Fruit fly (Drosophila melanogaster) whole organism, embryonic: Measurements from ENCODE around the gene CG11350.

Experiments
- ATbp ChIP-seq: fragments of 200-800 bp; sonication (Bioruptor generic); optimal IDR thresholded peaks from 2 replicates; lab custom pipeline; 2017; ENCODE audit warnings: missing biosample characterization, mild to moderate bottlenecking, missing genetic modification characterization, missing genetic modification reagents
- Atf3 ChIP-seq: fragments of 200-800 bp; sonication (Bioruptor generic); optimal IDR thresholded peaks from 3 replicates; lab custom pipeline; 2016; ENCODE audit warnings: missing biosample characterization, missing genetic modification characterization
- CG10209 ChIP-seq: fragments of 200-800 bp; sonication (Bioruptor generic); optimal IDR thresholded peaks from 3 replicates; lab custom pipeline; 2017; ENCODE audit warnings: missing biosample characterization, mild to moderate bottlenecking, missing genetic modification characterization, missing genetic modification reagents
- CG13296 ChIP-seq: fragments of 200-800 bp; sonication (Bioruptor generic); optimal IDR thresholded peaks from 3 replicates; lab custom pipeline; 2018; ENCODE audit warnings: missing biosample characterization, mild to moderate bottlenecking, missing genetic modification characterization
- CG15011 ChIP-seq: fragments of 200-800 bp; sonication (Bioruptor generic); optimal IDR thresholded peaks from 3 replicates; lab custom pipeline; 2018; ENCODE audit warnings: missing biosample characterization, mild to moderate bottlenecking, missing genetic modification characterization
- CG15514 ChIP-seq: fragments of 200-800 bp; sonication (Bioruptor generic); optimal IDR thresholded peaks from 3 replicates; lab custom pipeline; 2017; ENCODE audit warnings: missing biosample characterization, missing genetic modification characterization, mild to moderate bottlenecking, moderate library complexity, missing genetic modification reagents
- CG15601 ChIP-seq: fragments of 200-800 bp; sonication (Bioruptor generic); optimal IDR thresholded peaks from 3 replicates; lab custom pipeline; 2019; ENCODE audit warnings: missing biosample characterization, mild to moderate bottlenecking, missing genetic modification characterization, moderate library complexity
- CG1602 ChIP-seq: fragments of 200-800 bp; sonication (Bioruptor generic); optimal IDR thresholded peaks from 3 replicates; lab custom pipeline; 2016; ENCODE audit warnings: missing biosample characterization, missing genetic modification characterization
- CG1603 ChIP-seq: fragments of 200-800 bp; sonication (Bioruptor generic); optimal IDR thresholded peaks from 2 replicates; lab custom pipeline; 2019; ENCODE audit warnings: missing biosample characterization, mild to moderate bottlenecking, missing genetic modification characterization, moderate library complexity
- CG1647 ChIP-seq: fragments of 200-800 bp; sonication (Bioruptor generic); optimal IDR thresholded peaks from 3 replicates; lab custom pipeline; 2016; ENCODE audit warnings: missing biosample characterization, missing genetic modification characterization
- CG16815 ChIP-seq: fragments of 200-800 bp; sonication (Bioruptor generic); optimal IDR thresholded peaks from 3 replicates; lab custom pipeline; 2017; ENCODE audit warnings: missing biosample characterization, mild to moderate bottlenecking, missing genetic modification characterization
- CG17328 ChIP-seq: fragments of 200-800 bp; sonication (Bioruptor generic); IDR thresholded peaks from 2 replicates; pipeline ENCODE4 v1.3.6; 2022; ENCODE audit warnings: missing biosample characterization, missing genetic modification characterization
- CG18476 ChIP-seq: fragments of 200-800 bp; sonication (Bioruptor generic); optimal IDR thresholded peaks from 2 replicates; lab custom pipeline; 2016; ENCODE audit warnings: missing biosample characterization, mild to moderate bottlenecking, missing genetic modification characterization
- CG2129 ChIP-seq: fragments of 200-800 bp; sonication (Bioruptor generic); IDR thresholded peaks from 2 replicates; pipeline ENCODE4 v1.3.6; 2022; ENCODE audit warnings: missing biosample characterization, missing genetic modification characterization; ENCODE audit not compliant: partially characterized antibody
- CG30020 ChIP-seq: fragments of 200-800 bp; optimal IDR thresholded peaks from 2 replicates; lab custom pipeline; 2019; ENCODE audit warnings: missing biosample characterization, mild to moderate bottlenecking, missing genetic modification characterization, moderate library complexity
- CG43689 ChIP-seq: fragments of 200-800 bp; sonication (Bioruptor generic); IDR thresholded peaks from 2 replicates; pipeline ENCODE4 v1.3.6; 2022; ENCODE audit warnings: missing biosample characterization, missing genetic modification characterization
- CG5245 ChIP-seq: fragments of 200-800 bp; sonication (Bioruptor generic); optimal IDR thresholded peaks from 3 replicates; lab custom pipeline; 2016; ENCODE audit warnings: missing biosample characterization, missing genetic modification characterization
- CG6175 ChIP-seq: fragments of 200-800 bp; sonication (Bioruptor generic); IDR thresholded peaks from 3 replicates; pipeline ENCODE4 v1.3.6; 2022; ENCODE audit warnings: missing biosample characterization, missing genetic modification characterization
- CG7271 ChIP-seq: fragments of 200-800 bp; sonication (Bioruptor generic); optimal IDR thresholded peaks from 2 replicates; lab custom pipeline; 2018; ENCODE audit warnings: missing biosample characterization, mild to moderate bottlenecking, missing genetic modification characterization, moderate library complexity
- CG7987 ChIP-seq: fragments of 200-800 bp; sonication (Bioruptor generic); optimal IDR thresholded peaks from 2 replicates; lab custom pipeline; 2018; ENCODE audit warnings: missing biosample characterization, mild to moderate bottlenecking, missing genetic modification characterization, moderate library complexity
- CG8089 ChIP-seq: fragments of 200-800 bp; sonication (Bioruptor generic); optimal IDR thresholded peaks from 3 replicates; lab custom pipeline; 2016; ENCODE audit warnings: missing biosample characterization, missing genetic modification characterization
- CG8924 ChIP-seq: fragments of 200-800 bp; optimal IDR thresholded peaks from 3 replicates; lab custom pipeline; 2019; ENCODE audit warnings: missing biosample characterization, mild to moderate bottlenecking, missing genetic modification characterization, moderate library complexity
- CoRest ChIP-seq: fragments of 200-800 bp; sonication (Bioruptor generic); optimal IDR thresholded peaks from 3 replicates; lab custom pipeline; 2018; ENCODE audit warnings: missing biosample characterization, mild to moderate bottlenecking, missing genetic modification characterization, moderate library complexity
- Dad ChIP-seq: fragments of 200-800 bp; sonication (Bioruptor generic); optimal IDR thresholded peaks from 3 replicates; lab custom pipeline; 2016; ENCODE audit warnings: missing biosample characterization, missing genetic modification characterization
- Doc2 ChIP-seq: fragments of 200-800 bp; sonication (Bioruptor generic); IDR thresholded peaks from 2 replicates; pipeline ENCODE4 v1.3.6; 2022; ENCODE audit warnings: missing biosample characterization, missing genetic modification characterization
- Doc3 ChIP-seq: fragments of 200-800 bp; sonication (Bioruptor generic); IDR thresholded peaks from 3 replicates; pipeline ENCODE4 v1.3.6; 2022; ENCODE audit warnings: missing biosample characterization, missing genetic modification characterization; ENCODE audit not compliant: partially characterized antibody
- Elba2 ChIP-seq: fragments of 200-800 bp; sonication (Bioruptor generic); optimal IDR thresholded peaks from 3 replicates; lab custom pipeline; 2016; ENCODE audit warnings: missing biosample characterization, missing genetic modification characterization
- HHEX ChIP-seq: fragments of 200-800 bp; sonication (Bioruptor generic); optimal IDR thresholded peaks from 3 replicates; lab custom pipeline; 2017; ENCODE audit warnings: missing biosample characterization, mild to moderate bottlenecking, missing genetic modification characterization, missing genetic modification reagents
- Hsf ChIP-seq: fragments of 200-800 bp; sonication (Bioruptor generic); optimal IDR thresholded peaks from 3 replicates; lab custom pipeline; 2016; ENCODE audit warnings: missing biosample characterization, missing genetic modification characterization
- Ptx1 ChIP-seq: fragments of 200-800 bp; sonication (Bioruptor generic); IDR thresholded peaks from 2 replicates; pipeline ENCODE4 v1.3.6; 2022; ENCODE audit warnings: missing biosample characterization, missing genetic modification characterization
- Scr ChIP-seq: fragments of 200-800 bp; sonication (Bioruptor generic); IDR thresholded peaks from 2 replicates; pipeline ENCODE4 v1.3.6; 2022; ENCODE audit warnings: missing biosample characterization, missing genetic modification characterization; ENCODE audit not compliant: partially characterized antibody
- Stat92E ChIP-seq, 3 experiments: fragments of >200 bp in 2 of 3; fragments of 200-800 bp in 1 of 3; sonication (Bioruptor generic) in 1 of 3; optimal IDR thresholded peaks; 2 replicates each; lab custom pipeline; 2017 to 2019; ENCODE audit warnings: missing biosample characterization in 3 of 3, missing genetic modification characterization in 3 of 3, mild to moderate bottlenecking in 1 of 3, moderate library complexity in 1 of 3
- dan ChIP-seq: fragments of 200-800 bp; sonication (Bioruptor generic); IDR thresholded peaks from 2 replicates; pipeline ENCODE4 v1.3.6; 2022; ENCODE audit warnings: missing biosample characterization, missing genetic modification characterization
- ewg ChIP-seq: fragments of 200-800 bp; sonication (Bioruptor generic); optimal IDR thresholded peaks from 3 replicates; lab custom pipeline; 2017; ENCODE audit warnings: mild to moderate bottlenecking, missing biosample characterization, missing genetic modification reagents, missing genetic modification characterization
- fu2 ChIP-seq: fragments of 200-800 bp; sonication (Bioruptor generic); optimal IDR thresholded peaks from 2 replicates; lab custom pipeline; 2016; ENCODE audit warnings: missing biosample characterization, missing genetic modification characterization
- grau ChIP-seq: fragments of 200-800 bp; optimal IDR thresholded peaks from 3 replicates; lab custom pipeline; 2019; ENCODE audit warnings: missing biosample characterization, mild to moderate bottlenecking, missing genetic modification characterization, moderate library complexity
- gro ChIP-seq: fragments of 200-800 bp; sonication (Bioruptor generic); optimal IDR thresholded peaks from 2 replicates; lab custom pipeline; 2016; ENCODE audit warnings: missing biosample characterization, missing genetic modification characterization
- gsb-n ChIP-seq: fragments of 200-800 bp; sonication (Bioruptor generic); optimal IDR thresholded peaks from 3 replicates; lab custom pipeline; 2018; ENCODE audit warnings: missing biosample characterization, mild to moderate bottlenecking, missing genetic modification characterization
- insv ChIP-seq, 2 experiments: fragments of 200-800 bp; sonication (Bioruptor generic); optimal IDR thresholded peaks; 3 replicates each; lab custom pipeline; 2016 to 2018; ENCODE audit warnings: missing biosample characterization in 2 of 2, missing genetic modification characterization in 2 of 2
- jing ChIP-seq: fragments of 200-800 bp; sonication (Bioruptor generic); optimal IDR thresholded peaks from 2 replicates; lab custom pipeline; 2018; ENCODE audit warnings: missing biosample characterization, mild to moderate bottlenecking, missing genetic modification characterization
- klu ChIP-seq: fragments of 200-800 bp; sonication (Bioruptor generic); IDR thresholded peaks from 2 replicates; pipeline ENCODE4 v1.3.6; 2022; ENCODE audit warnings: missing biosample characterization, missing genetic modification characterization
- maf-S ChIP-seq: fragments of 200-800 bp; sonication (Bioruptor generic); optimal IDR thresholded peaks from 2 replicates; lab custom pipeline; 2016; ENCODE audit warnings: missing biosample characterization, missing genetic modification characterization
- mirr ChIP-seq: fragments of 200-800 bp; sonication (Bioruptor generic); optimal IDR thresholded peaks from 3 replicates; lab custom pipeline; 2018; ENCODE audit warnings: missing biosample characterization, mild to moderate bottlenecking, missing genetic modification characterization
- odd ChIP-seq: fragments of 200-800 bp; sonication (Bioruptor generic); optimal IDR thresholded peaks from 2 replicates; lab custom pipeline; 2017; ENCODE audit warnings: missing biosample characterization, mild to moderate bottlenecking, missing genetic modification characterization
- pnt ChIP-seq: fragments of 200-800 bp; sonication (Bioruptor generic); optimal IDR thresholded peaks from 3 replicates; lab custom pipeline; 2016; ENCODE audit warnings: missing biosample characterization, missing genetic modification characterization
- ranshi ChIP-seq: fragments of 200-800 bp; sonication (Bioruptor generic); IDR thresholded peaks from 2 replicates; pipeline ENCODE4 v1.3.6; 2022; ENCODE audit warnings: missing biosample characterization, missing genetic modification characterization
- run ChIP-seq: fragments of 200-800 bp; sonication (Bioruptor generic); optimal IDR thresholded peaks from 3 replicates; lab custom pipeline; 2018; ENCODE audit warnings: missing biosample characterization, mild to moderate bottlenecking, missing genetic modification characterization
- scrt ChIP-seq: fragments of 200-800 bp; sonication (Bioruptor generic); optimal IDR thresholded peaks from 2 replicates; lab custom pipeline; 2018; ENCODE audit warnings: missing biosample characterization, mild to moderate bottlenecking, missing genetic modification characterization, moderate library complexity
- slbo ChIP-seq: fragments of 200-800 bp; sonication (Bioruptor generic); IDR thresholded peaks from 2 replicates; pipeline ENCODE4 v1.3.6; 2022; ENCODE audit warnings: missing biosample characterization, missing genetic modification characterization
- zen2 ChIP-seq: fragments of 200-800 bp; sonication (Bioruptor generic); IDR thresholded peaks from 3 replicates; pipeline ENCODE4 v1.3.6; 2022; ENCODE audit warnings: missing biosample characterization, missing genetic modification characterization; ENCODE audit not compliant: partially characterized antibody
- zf30C ChIP-seq: fragments of 200-800 bp; sonication (Bioruptor generic); optimal IDR thresholded peaks from 3 replicates; lab custom pipeline; 2018; ENCODE audit warnings: missing biosample characterization, mild to moderate bottlenecking, missing genetic modification characterization

CG11350 gene

dm6 chr3L:4445824-4446223, 36.8 kb upstream of the CG11350 start:
- TF ChIP-seq scrt (GFP tag; lab: Kevin White, UChicago) (peak; percentile 38), CG30020 (tag; lab: Kevin White, UChicago) (no peak), CG16815 (no peak), insv (GFP tag; optimal IDR thresholded peaks at IDR 0.05; lab: Kevin White, UChicago) (no peak), CG10209 (GFP tag; lab: Kevin White, UChicago) (no peak), CG1647 (no peak), Scr (GFP tag; lab: Robert Waterston, UW) (no peak), CG1602 (no peak), CG15514 (GFP tag; lab: Kevin White, UChicago) (no peak), Elba2 (GFP tag; lab: Kevin White, UChicago) (no peak), CG8089 (GFP tag; lab: Kevin White, UChicago) (no peak), slbo (peak; percentile 28; the same call in 1 of the 2 replicates), fu2 (no peak), Stat92E (GFP tag; optimal IDR thresholded peaks at IDR 0.05; lab: Kevin White, UChicago) (no peak), HHEX (GFP tag; lab: Kevin White, UChicago) (no peak), CoRest (peak; percentile 5), CG7271 (tag; lab: Kevin White, UChicago) (no peak), maf-S (GFP tag; lab: Kevin White, UChicago) (no peak), CG18476 (GFP tag; lab: Kevin White, UChicago) (no peak), ATbp (GFP tag; lab: Kevin White, UChicago) (no peak), gro (GFP tag; lab: Kevin White, UChicago) (peak; percentile 69), Doc2 (GFP tag; lab: Robert Waterston, UW) (no peak), CG8924 (no peak), odd (GFP tag; lab: Kevin White, UChicago) (no peak), CG5245 (GFP tag; lab: Kevin White, UChicago) (no peak), Hsf (no peak), ewg (GFP tag; lab: Kevin White, UChicago) (no peak), CG7987 (GFP tag; lab: Kevin White, UChicago) (no peak), Dad (GFP tag; lab: Kevin White, UChicago) (no peak), CG13296 (GFP tag; lab: Kevin White, UChicago) (peak; percentile 15), run (tag; lab: Kevin White, UChicago) (no peak), Atf3 (no peak), CG43689 (GFP tag; lab: Robert Waterston, UW) (no peak), grau (peak; percentile 10), CG15011 (GFP tag; lab: Kevin White, UChicago) (peak; percentile 43), Ptx1 (GFP tag; lab: Robert Waterston, UW) (peak; percentile 34; the same call in 1 of the 2 replicates), Doc3 (GFP tag; lab: Robert Waterston, UW) (no peak), CG17328 (GFP tag; lab: Robert Waterston, UW) (no peak), zf30C (no peak), ranshi (GFP tag; lab: Robert Waterston, UW) (no peak), jing (GFP tag; lab: Kevin White, UChicago) (no peak), zen2 (GFP tag; lab: Robert Waterston, UW) (no peak), klu (GFP tag; lab: Robert Waterston, UW) (no peak), mirr (GFP tag; lab: Kevin White, UChicago) (no peak), CG1603 (no peak), CG2129 (no peak), dan (GFP tag; lab: Robert Waterston, UW) (no peak), pnt (no peak), CG15601 (tag; lab: Kevin White, UChicago) (no peak), gsb-n (tag; lab: Kevin White, UChicago) (no peak), CG6175 (GFP tag; lab: Robert Waterston, UW) (no peak)
